Worm (Caenorhabditis elegans): Measurements from ENCODE around the gene pudl-1.

DNA sequence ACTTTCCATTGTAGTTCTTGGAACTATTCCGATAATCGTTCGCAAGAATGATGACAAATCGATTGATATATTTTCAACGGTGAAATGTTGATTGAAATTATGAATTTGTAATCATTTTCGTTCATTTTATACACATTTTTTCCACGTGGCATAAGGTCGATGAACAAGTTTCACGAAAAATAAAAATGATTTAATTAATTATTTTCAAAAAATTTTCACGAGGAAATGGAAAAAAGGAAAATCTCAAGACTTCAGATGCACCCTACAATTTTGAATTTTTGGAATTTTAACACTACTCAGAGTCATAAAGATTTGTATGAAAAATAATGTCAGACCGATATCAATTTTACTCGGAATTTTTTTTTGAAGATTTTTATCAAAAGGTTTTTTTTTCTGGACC, 13.1 kb upstream of the pudl-1 start, which contains the start of gene Y54G2A.13:
- TF ChIP-seq nhr-27 (tag; optimal IDR thresholded peaks at IDR 0.05) (no peak), tbx-9 (tag; optimal IDR thresholded peaks at IDR 0.05; ENCODE audit: borderline replicate concordance) (no peak), repo-1 (tag; optimal IDR thresholded peaks at IDR 0.05) (no peak), bed-1 (GFP tag; IDR thresholded peaks at IDR 0.05) (no peak), nhr-120 (GFP tag; IDR thresholded peaks at IDR 0.05) (no peak), F33H1.4 (GFP tag; IDR thresholded peaks at IDR 0.05) (no peak), ekl-4 (GFP tag; IDR thresholded peaks at IDR 0.05) (no peak), zfh-2 (GFP tag; conservative IDR thresholded peaks at IDR 0.05) (no peak), pha-4 (tag; optimal IDR thresholded peaks at IDR 0.05) (no peak)
